Fruit fly (Drosophila melanogaster) whole organism, wandering third instar larva: ENCODE results near the gene Lar.

ENCODE experiments used
- Abd-B ChIP-seq: fragments of >200 bp; optimal IDR thresholded peaks from 2 replicates; lab custom pipeline; 2017; ENCODE audit warnings: missing biosample characterization, missing genetic modification characterization
- CG9705 ChIP-seq: fragments of 200-800 bp; sonication (Bioruptor generic); optimal IDR thresholded peaks from 2 replicates; lab custom pipeline; 2018; ENCODE audit warnings: missing biosample characterization, mild to moderate bottlenecking, missing genetic modification characterization
- Dfd ChIP-seq: fragments of >200 bp; optimal IDR thresholded peaks from 2 replicates; lab custom pipeline; 2017; ENCODE audit warnings: missing biosample characterization, missing genetic modification characterization
- Dif ChIP-seq: fragments of 200-275, 200-300 bp; sonication (Bioruptor generic); optimal IDR thresholded peaks from 2 replicates; lab custom pipeline; 2018; ENCODE audit warnings: missing biosample characterization, missing genetic modification characterization; ENCODE audit not compliant: partially characterized antibody
- GATAd ChIP-seq: sonication (Bioruptor generic); optimal IDR thresholded peaks from 2 replicates; lab custom pipeline; 2016; ENCODE audit warnings: missing biosample characterization, missing genetic modification characterization
- HLH106 ChIP-seq: fragments of 200-800 bp; optimal IDR thresholded peaks from 3 replicates; lab custom pipeline; 2019; ENCODE audit warnings: missing biosample characterization, mild to moderate bottlenecking, missing genetic modification characterization, moderate library complexity
- Hnf4 ChIP-seq: fragments of 200-800 bp; sonication (Bioruptor generic); optimal IDR thresholded peaks from 2 replicates; lab custom pipeline; 2016; ENCODE audit warnings: missing biosample characterization, mild to moderate bottlenecking, missing genetic modification characterization
- Hr78 ChIP-seq: fragments of >200 bp; optimal IDR thresholded peaks from 2 replicates; lab custom pipeline; 2017; ENCODE audit warnings: missing biosample characterization, missing genetic modification characterization
- Jra ChIP-seq: sonication (Bioruptor generic); optimal IDR thresholded peaks from 2 replicates; lab custom pipeline; 2016; ENCODE audit warnings: missing biosample characterization, missing genetic modification characterization
- Mio ChIP-seq: sonication (Bioruptor generic); optimal IDR thresholded peaks from 2 replicates; lab custom pipeline; 2016; ENCODE audit warnings: missing biosample characterization, missing genetic modification characterization
- Myc ChIP-seq: fragments of >200 bp; optimal IDR thresholded peaks from 2 replicates; lab custom pipeline; 2017
- N ChIP-seq: fragments of >200 bp; optimal IDR thresholded peaks from 2 replicates; lab custom pipeline; 2018; ENCODE audit warnings: missing biosample characterization, missing external identifiers, missing genetic modification characterization
- OdsH ChIP-seq: fragments of 200-800 bp; sonication (Bioruptor generic); optimal IDR thresholded peaks from 2 replicates; lab custom pipeline; 2016; ENCODE audit warnings: missing biosample characterization, mild to moderate bottlenecking, missing genetic modification characterization
- Rel ChIP-seq, 2 experiments: fragments of 200-800 bp; sonication (Bioruptor generic) in 1 of 2; optimal IDR thresholded peaks; 2 replicates in 1 of 2; 3 replicates in 1 of 2; lab custom pipeline; 2016 to 2019; ENCODE audit warnings: mild to moderate bottlenecking in 2 of 2, missing biosample characterization in 2 of 2, missing genetic modification characterization in 2 of 2, moderate library complexity in 1 of 2
- Sp1 ChIP-seq: fragments of 200-800 bp; sonication (Bioruptor generic); optimal IDR thresholded peaks from 3 replicates; lab custom pipeline; 2019; ENCODE audit warnings: missing biosample characterization, mild to moderate bottlenecking, missing genetic modification characterization, moderate library complexity
- br ChIP-seq: fragments of 200-800 bp; sonication (Bioruptor generic); optimal IDR thresholded peaks from 2 replicates; lab custom pipeline; 2016; ENCODE audit warnings: missing biosample characterization, missing genetic modification characterization
- brk ChIP-seq: fragments of 200-800 bp; sonication (Bioruptor generic); optimal IDR thresholded peaks from 2 replicates; lab custom pipeline; 2016; ENCODE audit warnings: missing biosample characterization, mild to moderate bottlenecking, missing genetic modification characterization
- dl ChIP-seq, 2 experiments: fragments of 175-275, 200-275 bp in 1 of 2; fragments of 200-275 bp in 1 of 2; sonication (Bioruptor generic); optimal IDR thresholded peaks; lab custom pipeline; 2018; ENCODE audit warnings: mild to moderate bottlenecking in 2 of 2, missing biosample characterization in 2 of 2, missing genetic modification characterization in 2 of 2, moderate library complexity in 2 of 2; ENCODE audit not compliant: partially characterized antibody in 2 of 2, insufficient read depth in 1 of 2
- dmrt93B ChIP-seq: fragments of 200-800 bp; sonication (Bioruptor generic); optimal IDR thresholded peaks from 2 replicates; lab custom pipeline; 2018; ENCODE audit warnings: missing biosample characterization, mild to moderate bottlenecking, missing genetic modification characterization
- dsf ChIP-seq: sonication (Bioruptor generic); optimal IDR thresholded peaks from 2 replicates; lab custom pipeline; 2016; ENCODE audit warnings: missing biosample characterization, missing genetic modification characterization, borderline replicate concordance
- ey ChIP-seq: fragments of 200-800 bp; sonication (Bioruptor generic); optimal IDR thresholded peaks from 2 replicates; lab custom pipeline; 2016; ENCODE audit warnings: missing biosample characterization, missing genetic modification characterization
- foxo ChIP-seq, 2 experiments: fragments of 200-800 bp; sonication (Bioruptor generic); optimal IDR thresholded peaks; 2 replicates in 1 of 2; 3 replicates in 1 of 2; lab custom pipeline; 2016 to 2017; ENCODE audit warnings: missing biosample characterization in 2 of 2, missing genetic modification characterization in 2 of 2
- h ChIP-seq: fragments of 200-800 bp; sonication (Bioruptor generic); optimal IDR thresholded peaks from 3 replicates; lab custom pipeline; 2016; ENCODE audit warnings: missing biosample characterization, mild to moderate bottlenecking, missing genetic modification characterization
- jim ChIP-seq: fragments of 175-275, 200-325 bp; sonication (Bioruptor generic); optimal IDR thresholded peaks from 2 replicates; lab custom pipeline; 2016; ENCODE audit warnings: missing biosample characterization, mild to moderate bottlenecking, missing genetic modification characterization
- lola ChIP-seq: fragments of >200 bp; optimal IDR thresholded peaks from 2 replicates; lab custom pipeline; 2017; ENCODE audit warnings: missing biosample characterization, missing genetic modification characterization
- pan ChIP-seq: fragments of >200 bp; optimal IDR thresholded peaks from 2 replicates; lab custom pipeline; 2017
- psq ChIP-seq: fragments of 200-800 bp; sonication (Bioruptor generic); optimal IDR thresholded peaks from 3 replicates; lab custom pipeline; 2017; ENCODE audit warnings: missing biosample characterization, mild to moderate bottlenecking, missing genetic modification characterization, moderate library complexity
- rgr ChIP-seq: fragments of 200-800 bp; sonication (Bioruptor generic); optimal IDR thresholded peaks from 3 replicates; lab custom pipeline; 2016; ENCODE audit warnings: missing biosample characterization, mild to moderate bottlenecking, missing genetic modification characterization
- sv ChIP-seq: fragments of 200-800 bp; sonication (Bioruptor generic); optimal IDR thresholded peaks from 3 replicates; lab custom pipeline; 2016; ENCODE audit warnings: missing biosample characterization, missing genetic modification characterization
- tai ChIP-seq: sonication (Bioruptor generic); optimal IDR thresholded peaks from 2 replicates; lab custom pipeline; 2016; ENCODE audit warnings: missing biosample characterization, missing genetic modification characterization
- usp ChIP-seq: fragments of >200 bp; optimal IDR thresholded peaks from 2 replicates; lab custom pipeline; 2017; ENCODE audit warnings: missing biosample characterization, missing genetic modification characterization
- woc ChIP-seq: sonication (Bioruptor generic); optimal IDR thresholded peaks from 2 replicates; lab custom pipeline; 2016; ENCODE audit warnings: missing biosample characterization, mild to moderate bottlenecking, missing genetic modification characterization

Gene Lar

dm6 chr2L:19587334-19587659 is 874 bp downstream of the Lar start:
- TF ChIP-seq N (GFP tag; lab: Kevin White, UChicago) (peak; percentile 66), h (GFP tag; lab: Kevin White, UChicago) (no peak)

DNA sequence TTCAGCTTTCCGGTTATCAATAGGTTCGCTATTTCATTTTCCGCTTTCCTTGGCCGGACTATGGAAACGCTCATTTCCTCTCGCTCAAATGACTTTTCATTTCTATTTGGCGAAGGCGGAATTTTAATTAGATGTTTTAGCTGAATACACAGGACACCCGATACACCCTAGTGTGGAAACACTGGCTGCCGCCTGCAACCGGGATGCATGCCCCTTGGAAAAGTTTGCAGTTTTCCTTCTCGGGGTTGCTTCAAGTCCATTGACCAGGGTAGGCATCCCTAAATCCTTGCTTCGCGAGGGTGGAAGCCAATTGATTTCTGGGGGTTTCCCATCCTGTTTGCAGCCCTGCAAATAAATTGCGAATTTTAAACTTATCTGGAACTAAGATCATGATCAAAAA is 2.5 kb downstream of the Lar start:
- TF ChIP-seq lola (GFP tag; lab: Kevin White, UChicago) (no peak), sv (no peak), pan (no peak), Hr78 (GFP tag; lab: Kevin White, UChicago) (no peak), usp (no peak), psq (GFP tag; lab: Kevin White, UChicago) (no peak), woc (no peak), tai (GFP tag; lab: Kevin White, UChicago) (no peak), Sp1 (GFP tag; lab: Kevin White, UChicago) (no peak), jim (GFP tag; lab: Kevin White, UChicago) (no peak), Dif (GFP tag; lab: Kevin White, UChicago) (no peak), ey (GFP tag; lab: Kevin White, UChicago) (no peak), Rel (GFP tag; optimal IDR thresholded peaks at IDR 0.05; lab: Kevin White, UChicago) (no peak), Rel (tag; optimal IDR thresholded peaks at IDR 0.05; lab: Kevin White, UChicago) (no peak), Myc (no peak), HLH106 (tag; lab: Kevin White, UChicago) (no peak), foxo (GFP tag; optimal IDR thresholded peaks at IDR 0.05; lab: Kevin White, UChicago) (no peak), br (GFP tag; lab: Kevin White, UChicago) (no peak), rgr (GFP tag; lab: Kevin White, UChicago) (no peak), brk (no peak)

- no peak for TF ChIP-seq h (GFP tag; lab: Kevin White, UChicago)
- no peak for TF ChIP-seq br (GFP tag; lab: Kevin White, UChicago)
- no peak for TF ChIP-seq pan
- no peak for TF ChIP-seq tai (GFP tag; lab: Kevin White, UChicago)
- no peak for TF ChIP-seq Jra (GFP tag; lab: Kevin White, UChicago)
- no peak for TF ChIP-seq woc
- TF ChIP-seq CG9705 (GFP tag; lab: Kevin White, UChicago) = no peak
- TF ChIP-seq rgr (GFP tag; lab: Kevin White, UChicago) = no peak
- TF ChIP-seq Myc = no peak
- no peak for TF ChIP-seq Abd-B (GFP tag; lab: Kevin White, UChicago)
Observed at dm6 chr2L:19590629-19591028, 4.2 kb downstream of the Lar start.

DNA sequence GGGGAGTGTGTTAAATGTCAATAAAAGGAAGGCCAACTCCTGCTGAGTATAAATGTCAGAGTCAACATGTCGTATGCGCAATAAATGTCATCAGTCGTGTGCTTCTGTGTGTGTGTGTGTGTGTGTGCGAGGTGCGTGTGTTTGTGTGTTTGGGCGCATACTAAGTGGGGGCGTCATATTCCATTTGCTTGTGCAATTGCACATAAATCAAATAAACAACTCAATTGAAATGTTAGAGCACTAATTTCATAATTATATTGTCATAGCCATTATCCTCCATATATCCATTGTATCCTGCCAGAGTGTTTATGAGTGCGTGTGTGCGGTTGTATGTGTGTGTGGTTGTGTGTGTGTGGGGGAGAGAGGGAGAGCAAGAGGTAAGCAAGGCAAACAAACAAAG is 7.7 kb downstream of the Lar start:
- no peak for TF ChIP-seq Myc
- TF ChIP-seq h (GFP tag; lab: Kevin White, UChicago) = no peak
- TF ChIP-seq dl (GFP tag; optimal IDR thresholded peaks at IDR 0.05; lab: Kevin White, UChicago; ENCODE audit: insufficient read depth in 1 of 2, partially characterized antibody in 2 of 2) = no peak
- TF ChIP-seq Rel (GFP tag; optimal IDR thresholded peaks at IDR 0.05; lab: Kevin White, UChicago) = no peak
- TF ChIP-seq Rel (tag; optimal IDR thresholded peaks at IDR 0.05; lab: Kevin White, UChicago) = no peak
- no peak for TF ChIP-seq N (GFP tag; lab: Kevin White, UChicago)
- TF ChIP-seq Dfd (GFP tag; lab: Kevin White, UChicago) = peak; percentile 90
- TF ChIP-seq sv = no peak

DNA sequence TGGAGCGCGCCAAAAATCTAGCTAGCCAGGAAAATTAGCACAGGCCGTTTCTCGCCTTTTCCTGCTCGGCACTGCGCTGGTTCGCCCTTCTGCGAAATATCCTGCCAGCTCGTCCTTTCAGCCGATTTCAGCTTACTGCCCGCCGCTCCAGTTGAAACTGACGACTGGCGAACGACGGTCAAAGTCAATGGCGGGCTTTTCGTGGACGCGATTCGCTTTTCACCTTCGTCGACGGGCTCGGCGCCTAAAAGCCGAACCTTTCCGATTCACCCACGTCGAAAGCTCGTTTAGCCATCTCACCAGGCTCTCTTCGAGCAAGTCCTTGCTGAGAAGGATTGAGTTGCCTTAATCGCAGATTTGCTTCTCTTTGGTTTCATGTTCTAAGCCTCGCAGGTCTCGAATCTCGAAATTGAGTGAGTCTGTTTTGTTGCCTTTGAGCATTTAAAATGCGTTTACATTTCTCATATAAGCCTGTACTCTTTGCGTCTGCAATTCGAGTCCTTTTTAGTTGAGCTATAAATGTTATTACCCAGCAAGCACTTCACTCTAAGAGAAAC is 19.0 kb downstream of the Lar start:
- TF ChIP-seq GATAd (GFP tag; lab: Kevin White, UChicago) = no peak
- no peak for TF ChIP-seq HLH106 (tag; lab: Kevin White, UChicago)
- no peak for TF ChIP-seq lola (GFP tag; lab: Kevin White, UChicago)
- no peak for TF ChIP-seq Abd-B (GFP tag; lab: Kevin White, UChicago)
- TF ChIP-seq Rel (GFP tag; optimal IDR thresholded peaks at IDR 0.05; lab: Kevin White, UChicago) = no peak
- TF ChIP-seq Rel (tag; optimal IDR thresholded peaks at IDR 0.05; lab: Kevin White, UChicago) = no peak
- no peak for TF ChIP-seq dsf (GFP tag; lab: Kevin White, UChicago)
- no peak for TF ChIP-seq rgr (GFP tag; lab: Kevin White, UChicago)
- TF ChIP-seq pan = no peak
- no peak for TF ChIP-seq Mio (GFP tag; lab: Kevin White, UChicago)

dm6 chr2L:19606318-19606717 is 19.9 kb downstream of the Lar start, which contains the start of gene CG46244:
TSS of gene CG46244 (plus strand) at chr2L:19606569.
- TF ChIP-seq usp (no peak), N (GFP tag; lab: Kevin White, UChicago) (no peak), h (GFP tag; lab: Kevin White, UChicago) (no peak), psq (GFP tag; lab: Kevin White, UChicago) (no peak), sv (no peak), dmrt93B (GFP tag; lab: Kevin White, UChicago) (no peak), CG9705 (GFP tag; lab: Kevin White, UChicago) (no peak), OdsH (GFP tag; lab: Kevin White, UChicago) (no peak), br (GFP tag; lab: Kevin White, UChicago) (no peak), Dif (GFP tag; lab: Kevin White, UChicago) (no peak), HLH106 (tag; lab: Kevin White, UChicago) (no peak), Hr78 (GFP tag; lab: Kevin White, UChicago) (no peak), rgr (GFP tag; lab: Kevin White, UChicago) (no peak), Hnf4 (GFP tag; lab: Kevin White, UChicago) (no peak), Sp1 (GFP tag; lab: Kevin White, UChicago) (no peak), Myc (no peak)
